Worm (Caenorhabditis elegans) whole organism, L4 larva: ENCODE results near the gene ceh-30.
A peak's percentile ranks its signal among the peaks of the same experiment; 100 is the strongest.

Experiments
- D1046.2 ChIP-seq: fragments of 200-800 bp; sonication (Bioruptor generic); IDR thresholded peaks from 2 replicates; pipeline ENCODE4 v1.3.6; 2022; ENCODE audit warnings: missing genetic modification characterization, missing compliant biosample characterization
- F26F4.8 ChIP-seq: fragments of 200-800 bp; sonication (Bioruptor generic); conservative IDR thresholded peaks from 2 replicates; pipeline ENCODE4 v1.3.6; 2022; ENCODE audit warnings: missing genetic modification characterization, missing compliant biosample characterization
- T26A8.4 ChIP-seq: fragments of 200-800 bp; sonication (Bioruptor generic); IDR thresholded peaks from 2 replicates; pipeline ENCODE4 v1.3.6; 2022; ENCODE audit warnings: missing genetic modification characterization, missing compliant biosample characterization
- Y48G9A.11 ChIP-seq: fragments of 200-800 bp; sonication (Bioruptor generic); IDR thresholded peaks from 2 replicates; pipeline ENCODE4 v1.3.6; 2022; ENCODE audit warnings: missing genetic modification reagents, missing genetic modification characterization, missing compliant biosample characterization
- Y5F2A.4 ChIP-seq: fragments of 200-800 bp; sonication (Bioruptor generic); optimal IDR thresholded peaks from 2 replicates; lab custom pipeline; 2018; ENCODE audit warnings: mild to moderate bottlenecking, missing genetic modification characterization, missing compliant biosample characterization
- Y75B8A.6 ChIP-seq: fragments of 200-800 bp; sonication (Bioruptor generic); IDR thresholded peaks from 2 replicates; pipeline ENCODE4 v1.3.6; 2022; ENCODE audit warnings: missing genetic modification reagents, missing genetic modification characterization, missing compliant biosample characterization
- ZK546.5 ChIP-seq, 2 experiments: sonication (generic microtip); optimal IDR thresholded peaks; 2 replicates each; lab custom pipeline; 2017; ENCODE audit warnings: missing biosample characterization in 2 of 2, missing genetic modification characterization in 2 of 2
- aha-1 ChIP-seq: fragments of 150-350 bp; peaks from one replicate; lab custom pipeline; 2014; ENCODE audit warnings: missing biosample characterization, missing genetic modification characterization
- aly-2 ChIP-seq: sonication (generic microtip); optimal IDR thresholded peaks from 2 replicates; lab custom pipeline; 2018; ENCODE audit warnings: missing biosample characterization, missing genetic modification characterization
- attf-4 ChIP-seq: sonication (generic microtip); optimal IDR thresholded peaks from 3 replicates; lab custom pipeline; 2017; ENCODE audit warnings: missing biosample characterization, missing genetic modification characterization
- ceh-28 ChIP-seq: fragments of 150-350 bp; optimal IDR thresholded peaks from 2 replicates; lab custom pipeline; 2014; ENCODE audit warnings: missing biosample characterization, missing genetic modification reagents, missing genetic modification characterization
- ceh-62 ChIP-seq: sonication (generic microtip); optimal IDR thresholded peaks from 2 replicates; lab custom pipeline; 2017; ENCODE audit warnings: missing biosample characterization, missing genetic modification characterization
- ceh-82 ChIP-seq: sonication (generic microtip); optimal IDR thresholded peaks from 2 replicates; lab custom pipeline; 2017; ENCODE audit warnings: missing biosample characterization, missing genetic modification characterization
- cey-2 ChIP-seq: sonication (generic microtip); optimal IDR thresholded peaks from 3 replicates; lab custom pipeline; 2017; ENCODE audit warnings: missing genetic modification characterization, mild to moderate bottlenecking, missing compliant biosample characterization, antibody characterized with exemption, borderline replicate concordance; ENCODE audit not compliant: insufficient read depth
- daf-16 ChIP-seq, 3 experiments: sonication (generic microtip); optimal IDR thresholded peaks; 2 replicates each; lab custom pipeline; 2016 to 2017; ENCODE audit warnings: missing genetic modification characterization in 3 of 3, missing genetic modification reagents in 3 of 3, mild to moderate bottlenecking in 2 of 3, missing compliant biosample characterization in 2 of 3, missing biosample characterization in 1 of 3, moderate library complexity in 1 of 3
- dmd-6 ChIP-seq: fragments of 200-800 bp; sonication (Bioruptor generic); IDR thresholded peaks from 2 replicates; pipeline ENCODE4 v1.3.6; 2022; ENCODE audit warnings: missing genetic modification reagents, missing genetic modification characterization, missing compliant biosample characterization
- dmd-8 ChIP-seq: fragments of 200-800 bp; sonication (Bioruptor generic); IDR thresholded peaks from 2 replicates; pipeline ENCODE4 v1.3.6; 2022; ENCODE audit warnings: missing genetic modification characterization, missing compliant biosample characterization
- dpl-1 ChIP-seq: fragments of 150-350 bp; optimal IDR thresholded peaks from 2 replicates; lab custom pipeline; 2014; ENCODE audit warnings: missing biosample characterization, missing genetic modification reagents, missing genetic modification characterization
- dve-1 ChIP-seq: sonication (generic microtip); optimal IDR thresholded peaks from 2 replicates; lab custom pipeline; 2017; ENCODE audit warnings: antibody characterized with exemption, mild to moderate bottlenecking, missing genetic modification characterization, missing compliant biosample characterization; ENCODE audit not compliant: insufficient read depth
- gei-8 ChIP-seq: fragments of 200-800 bp; sonication (Bioruptor generic); optimal IDR thresholded peaks from 2 replicates; lab custom pipeline; 2018; ENCODE audit warnings: mild to moderate bottlenecking, missing genetic modification characterization, missing compliant biosample characterization
- hif-1 ChIP-seq, 2 experiments: sonication (generic microtip); optimal IDR thresholded peaks; 2 replicates each; lab custom pipeline; 2016 to 2017; ENCODE audit warnings: missing compliant biosample characterization in 2 of 2, missing genetic modification characterization in 2 of 2, missing genetic modification reagents in 2 of 2, missing genotype in 2 of 2, mild to moderate bottlenecking in 1 of 2
- hlh-11 ChIP-seq: fragments of 200-800 bp; sonication (Bioruptor generic); optimal IDR thresholded peaks from 2 replicates; lab custom pipeline; 2018; ENCODE audit warnings: mild to moderate bottlenecking, missing genetic modification characterization, missing compliant biosample characterization
- lin-15B ChIP-seq: fragments of 150-350 bp; sonication (generic microtip); optimal IDR thresholded peaks from 3 replicates; lab custom pipeline; 2014; ENCODE audit warnings: missing biosample characterization, missing genetic modification characterization
- lin-29 ChIP-seq: fragments of 200-800 bp; sonication (Bioruptor generic); IDR thresholded peaks from 2 replicates; pipeline ENCODE4 v1.3.6; 2022; ENCODE audit warnings: missing genetic modification reagents, missing genetic modification characterization, missing compliant biosample characterization
- mdl-1 ChIP-seq, 2 experiments: fragments of 150-350 bp in 1 of 2; sonication (generic microtip) in 1 of 2; optimal IDR thresholded peaks; 2 replicates each; lab custom pipeline; 2014 to 2017; ENCODE audit warnings: missing biosample characterization in 2 of 2, missing genetic modification characterization in 2 of 2
- mxl-3 ChIP-seq: fragments of 200-800 bp; sonication (Bioruptor generic); optimal IDR thresholded peaks from 2 replicates; lab custom pipeline; 2018; ENCODE audit warnings: mild to moderate bottlenecking, missing genetic modification characterization, missing compliant biosample characterization
- nhr-102 ChIP-seq: sonication (generic microtip); optimal IDR thresholded peaks from 2 replicates; lab custom pipeline; 2016; ENCODE audit warnings: mild to moderate bottlenecking, missing genetic modification characterization, moderate library complexity, missing compliant biosample characterization
- nhr-11 ChIP-seq: fragments of 150-350 bp; optimal IDR thresholded peaks from 2 replicates; lab custom pipeline; 2014; ENCODE audit warnings: missing biosample characterization, missing genetic modification characterization
- nhr-25 ChIP-seq: sonication (generic microtip); optimal IDR thresholded peaks from 2 replicates; lab custom pipeline; 2017; ENCODE audit warnings: missing genetic modification characterization, mild to moderate bottlenecking, missing compliant biosample characterization, antibody characterized with exemption, moderate library complexity, borderline replicate concordance; ENCODE audit not compliant: insufficient read depth
- nhr-28 ChIP-seq: fragments of 150-350 bp; optimal IDR thresholded peaks from 2 replicates; lab custom pipeline; 2014; ENCODE audit warnings: missing biosample characterization, missing genetic modification characterization
- nhr-48 ChIP-seq: sonication (generic microtip); optimal IDR thresholded peaks from 2 replicates; lab custom pipeline; 2016; ENCODE audit warnings: mild to moderate bottlenecking, missing genetic modification characterization, missing compliant biosample characterization
- nhr-6 ChIP-seq: fragments of 150-350 bp; optimal IDR thresholded peaks from 2 replicates; lab custom pipeline; 2014; ENCODE audit warnings: missing biosample characterization, missing genetic modification characterization
- pha-4 ChIP-seq, 2 experiments: fragments of 150-350 bp in 1 of 2; fragments of 200-800 bp in 1 of 2; sonication (Bioruptor generic) in 1 of 2; IDR thresholded peaks in 1 of 2; optimal IDR thresholded peaks in 1 of 2; 2 replicates each; pipeline versions ENCODE4 v1.3.6 to Lab custom; 2014 to 2022; ENCODE audit warnings: missing genetic modification characterization in 2 of 2, missing genetic modification reagents in 2 of 2, missing biosample characterization in 1 of 2, missing compliant biosample characterization in 1 of 2
- php-3 ChIP-seq: fragments of 200-800 bp; sonication (Bioruptor generic); IDR thresholded peaks from 2 replicates; pipeline ENCODE4 v1.3.6; 2022; ENCODE audit warnings: missing genetic modification reagents, missing genetic modification characterization, missing compliant biosample characterization
- pqm-1 ChIP-seq: sonication (generic microtip); optimal IDR thresholded peaks from 2 replicates; lab custom pipeline; 2017; ENCODE audit warnings: missing biosample characterization, missing genetic modification characterization
- rbr-2 ChIP-seq: sonication (generic microtip); optimal IDR thresholded peaks from 2 replicates; lab custom pipeline; 2016; ENCODE audit warnings: missing genotype, missing genetic modification characterization, missing compliant biosample characterization
- saeg-2 ChIP-seq: fragments of 200-800 bp; sonication (Bioruptor generic); IDR thresholded peaks from 2 replicates; pipeline ENCODE4 v1.3.6; 2022; ENCODE audit warnings: missing genetic modification reagents, missing genetic modification characterization, missing compliant biosample characterization
- set-16 ChIP-seq: fragments of 200-800 bp; sonication (Bioruptor generic); IDR thresholded peaks from 2 replicates; pipeline ENCODE4 v1.3.6; 2022; ENCODE audit warnings: missing genetic modification reagents, missing genetic modification characterization, missing compliant biosample characterization
- snpc-1.2 ChIP-seq: fragments of 200-800 bp; sonication (Bioruptor generic); IDR thresholded peaks from 2 replicates; pipeline ENCODE4 v1.3.6; 2022; ENCODE audit warnings: missing genetic modification reagents, missing genetic modification characterization, missing compliant biosample characterization
- unc-130 ChIP-seq: sonication (generic microtip); optimal IDR thresholded peaks from 2 replicates; lab custom pipeline; 2016; ENCODE audit warnings: missing genetic modification reagents, missing genetic modification characterization, missing compliant biosample characterization
- unc-62 ChIP-seq, 3 experiments: fragments of 150-350 bp in 1 of 3; sonication (generic microtip); optimal IDR thresholded peaks in 2 of 3; peaks in 1 of 3; 1 replicate in 1 of 3; 2 replicates in 2 of 3; lab custom pipeline; 2014 to 2017; ENCODE audit warnings: missing biosample characterization in 3 of 3, missing genetic modification characterization in 3 of 3, missing genetic modification reagents in 3 of 3, missing genotype in 1 of 3
- zfp-3 ChIP-seq: fragments of 200-800 bp; sonication (Bioruptor generic); conservative IDR thresholded peaks from 2 replicates; pipeline ENCODE4 v1.3.6; 2022; ENCODE audit warnings: missing genetic modification reagents, missing genetic modification characterization, missing compliant biosample characterization
- zip-2 ChIP-seq: fragments of 150-350 bp; optimal IDR thresholded peaks from 2 replicates; lab custom pipeline; 2014; ENCODE audit warnings: missing biosample characterization, missing genetic modification characterization

Gene ceh-30

DNA sequence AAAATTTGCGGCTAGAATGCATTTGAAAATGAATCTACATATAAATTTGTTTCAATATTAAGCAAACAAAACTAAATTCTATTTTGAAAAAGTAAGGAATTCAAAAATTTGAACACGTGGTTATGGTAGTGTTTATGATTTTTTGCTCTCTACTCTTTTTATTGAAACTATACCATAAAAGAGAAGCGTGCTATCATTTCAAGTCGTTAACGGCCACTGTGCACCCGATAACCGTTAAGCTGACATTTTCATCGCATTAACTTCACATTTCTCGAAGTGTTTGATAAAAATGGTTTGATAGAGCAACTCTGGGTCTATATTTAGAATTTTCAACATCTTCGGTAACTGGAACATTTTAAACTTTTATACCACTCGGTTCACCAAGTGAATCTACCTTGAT is 8.6 kb upstream of the ceh-30 start, which contains the start of gene twk-26:
TSS of gene twk-26 (minus strand) at position 23 of the 400 bp plus-strand sequence.
- TF ChIP-seq unc-130 (GFP tag; lab: Kevin White, UChicago) (no peak), snpc-1.2 (no peak), aha-1 (tag; lab: Kevin White, UChicago) (peak; percentile 29), zfp-3 (GFP tag; lab: Robert Waterston, UW) (no peak), hlh-11 (peak; percentile 47), nhr-48 (tag; lab: Kevin White, UChicago) (peak; percentile 16), aly-2 (tag; lab: Kevin White, UChicago) (no peak), daf-16 (GFP tag; optimal IDR thresholded peaks at IDR 0.05; lab: Kevin White, UChicago) (no peak), daf-16 (tag; optimal IDR thresholded peaks at IDR 0.05; lab: Kevin White, UChicago) (peak; percentile 69), pha-4 (GFP tag; IDR thresholded peaks at IDR 0.05; lab: Robert Waterston, UW) (no peak), pha-4 (tag; optimal IDR thresholded peaks at IDR 0.05; lab: Kevin White, UChicago) (no peak), php-3 (GFP tag; lab: Robert Waterston, UW) (0 out of 2 replicates have a peak, but pooled peaks have one; percentile 5), set-16 (no peak), ceh-62 (tag; lab: Kevin White, UChicago) (no peak), pqm-1 (tag; lab: Kevin White, UChicago) (peak; percentile 83), rbr-2 (tag; lab: Kevin White, UChicago) (no peak), nhr-28 (peak; percentile 22), unc-62 (GFP tag; optimal IDR thresholded peaks at IDR 0.05 in 1 of 2; lab: Kevin White, UChicago) (no peak), unc-62 (tag; optimal IDR thresholded peaks at IDR 0.05; lab: Kevin White, UChicago) (no peak), zip-2 (no peak), mdl-1 (tag; optimal IDR thresholded peaks at IDR 0.05; lab: Kevin White, UChicago) (no peak), dve-1 (tag; lab: Kevin White, UChicago) (peak; percentile 17), T26A8.4 (no peak), D1046.2 (no peak), dmd-8 (GFP tag; lab: Robert Waterston, UW) (no peak), gei-8 (GFP tag; lab: Kevin White, UChicago) (no peak), mxl-3 (GFP tag; lab: Kevin White, UChicago) (peak; percentile 25), ZK546.5 (tag; optimal IDR thresholded peaks at IDR 0.05; lab: Kevin White, UChicago) (no peak), Y48G9A.11 (GFP tag; lab: Robert Waterston, UW) (no peak), nhr-25 (tag; lab: Kevin White, UChicago) (no peak), F26F4.8 (GFP tag; lab: Robert Waterston, UW) (no peak), dmd-6 (GFP tag; lab: Robert Waterston, UW) (peak; percentile 39), hif-1 (tag; optimal IDR thresholded peaks at IDR 0.05; lab: Kevin White, UChicago) (no peak)

DNA sequence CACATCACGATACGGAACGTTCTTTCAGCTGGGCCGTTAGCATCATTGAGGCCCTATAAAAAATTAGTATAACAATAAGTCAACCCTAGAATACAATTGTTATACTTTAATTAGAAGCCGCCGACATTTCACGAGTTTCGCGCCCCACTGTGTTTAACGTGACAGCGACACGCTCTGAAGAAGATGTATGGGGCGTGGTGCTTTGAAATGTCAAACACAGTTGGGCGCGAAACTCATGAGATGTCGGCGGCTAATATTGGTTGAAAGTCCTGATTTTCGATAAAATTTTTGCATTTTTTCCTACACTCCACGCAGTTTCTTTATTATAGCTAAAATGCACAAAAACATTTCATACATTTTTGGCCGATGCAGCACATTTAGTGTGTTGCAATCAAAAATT is 7.3 kb upstream of the ceh-30 start:
- TF ChIP-seq rbr-2 (tag; lab: Kevin White, UChicago): no peak
- TF ChIP-seq Y75B8A.6: no peak
- no peak for TF ChIP-seq attf-4 (tag; lab: Kevin White, UChicago)

DNA sequence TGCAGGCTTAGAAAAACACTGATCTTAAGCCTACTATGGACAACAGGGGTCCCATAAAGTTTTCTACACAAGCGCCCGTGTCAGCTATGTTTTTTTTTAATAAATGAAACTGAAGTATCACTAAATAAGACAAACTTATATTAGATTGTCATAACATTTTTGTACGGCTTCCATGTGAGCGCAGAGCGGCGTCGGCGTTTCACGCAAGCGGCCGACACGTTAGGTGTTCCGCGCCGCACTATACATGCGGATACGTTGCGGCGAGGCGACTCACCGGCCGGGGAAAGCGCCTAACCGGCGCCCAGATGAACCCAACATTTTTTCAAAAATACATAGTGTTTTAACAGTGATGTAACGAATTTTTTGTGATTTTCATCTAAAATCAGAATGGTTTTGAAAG is 5.7 kb upstream of the ceh-30 start:
- 0 out of 2 replicates have a peak, but pooled peaks have one; percentile 25 for TF ChIP-seq snpc-1.2
- TF ChIP-seq set-16: peak; percentile 46; the same call in 1 of the 2 replicates
- TF ChIP-seq lin-15B: no peak
- TF ChIP-seq ceh-28: no peak
- TF ChIP-seq dmd-8 (GFP tag; lab: Robert Waterston, UW): no peak

DNA sequence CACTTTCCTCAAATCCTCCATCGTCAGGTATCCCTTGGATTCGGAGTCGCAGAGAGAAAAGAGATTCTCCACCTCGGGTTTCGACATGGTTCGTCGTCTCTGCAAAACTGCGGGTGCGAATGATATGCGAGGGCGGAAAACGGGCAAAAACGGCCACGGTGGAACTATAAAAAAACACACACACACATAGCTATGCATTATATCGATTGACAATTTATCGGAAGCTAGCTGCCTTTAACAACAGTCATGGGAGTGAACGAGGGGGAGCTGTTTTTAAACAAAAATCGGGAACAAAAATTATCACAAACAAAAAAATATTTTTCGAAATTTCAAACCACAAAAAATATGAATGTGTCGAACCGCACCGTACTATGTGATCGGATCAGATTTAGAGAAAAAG is 4.1 kb upstream of the ceh-30 start, which contains the start of gene rsef-1:
TSS of gene rsef-1 (minus strand) at position 101 of the 400 bp plus-strand sequence.
- TF ChIP-seq nhr-102 (tag; lab: Kevin White, UChicago): no peak
- no peak for TF ChIP-seq cey-2 (tag; lab: Kevin White, UChicago)
- no peak for TF ChIP-seq ceh-62 (tag; lab: Kevin White, UChicago)
- no peak for TF ChIP-seq nhr-6
- no peak for TF ChIP-seq dpl-1 (GFP tag; lab: Kevin White, UChicago)
- no peak for TF ChIP-seq Y5F2A.4 (GFP tag; lab: Kevin White, UChicago)
- no peak for TF ChIP-seq saeg-2 (GFP tag; lab: Robert Waterston, UW)
- no peak for TF ChIP-seq ceh-82 (tag; lab: Kevin White, UChicago)
- TF ChIP-seq lin-29 (GFP tag; lab: Robert Waterston, UW): no peak
- TF ChIP-seq nhr-11 (tag; lab: Kevin White, UChicago): no peak
